Worm (Caenorhabditis elegans): ENCODE measurements around the gene F13H8.8.

DNA sequence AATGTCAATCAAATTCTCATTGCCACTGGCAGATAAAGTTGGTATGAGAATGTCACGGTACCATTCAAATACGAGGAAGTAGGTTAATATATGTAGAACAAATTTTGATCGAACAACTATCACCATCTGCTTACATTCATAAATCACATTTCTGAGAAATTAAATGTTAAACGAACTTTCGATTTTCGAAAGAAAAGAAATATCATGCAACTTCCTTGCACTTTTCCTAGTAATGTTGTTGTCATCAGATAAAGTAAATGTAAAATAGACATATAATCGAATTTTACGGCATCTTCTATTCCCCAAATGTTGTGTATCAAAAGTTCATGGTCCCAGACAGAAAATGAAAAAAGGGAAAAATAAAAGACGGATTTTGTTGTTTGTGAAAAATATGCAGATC is 43.6 kb upstream of the F13H8.8 start:
- TF ChIP-seq tab-1 (GFP tag; IDR thresholded peaks at IDR 0.05) (no peak), flt-1 (GFP tag; IDR thresholded peaks at IDR 0.05) (no peak), klf-2 (GFP tag; conservative IDR thresholded peaks at IDR 0.05) (no peak), cog-1 (tag; optimal IDR thresholded peaks at IDR 0.05) (no peak), T22C8.4 (GFP tag; IDR thresholded peaks at IDR 0.05) (no peak), ztf-23 (GFP tag; IDR thresholded peaks at IDR 0.05) (no peak), med-1 (GFP tag; optimal IDR thresholded peaks at IDR 0.05; ENCODE audit: insufficient read depth) (no peak), ref-1 (GFP tag; conservative IDR thresholded peaks at IDR 0.05) (no peak)
